Fruit fly (Drosophila melanogaster): ENCODE measurements around the gene CG16756.

dm6 chrX:5419045-5419901 is 8.0 kb upstream of the CG16756 start:
- TF ChIP-seq CG8478 (optimal IDR thresholded peaks at IDR 0.05) (no peak), CTCF (optimal IDR thresholded peaks at IDR 0.05) (no peak)
